Fruit fly (Drosophila melanogaster) whole organism, adult: ENCODE measurements around the gene CG14834.
A peak's percentile ranks its signal among the peaks of the same experiment; 100 is the strongest.

Source experiments
- CG11617 ChIP-seq: fragments of 200-800 bp; sonication (Bioruptor generic); optimal IDR thresholded peaks from 2 replicates; lab custom pipeline; 2017; ENCODE audit warnings: mild to moderate bottlenecking, missing biosample characterization, missing genetic modification reagents, missing genetic modification characterization
- CG12768 ChIP-seq: fragments of 200-800 bp; sonication (Bioruptor generic); optimal IDR thresholded peaks from 2 replicates; lab custom pipeline; 2017; ENCODE audit warnings: missing biosample characterization, missing genetic modification characterization, mild to moderate bottlenecking, moderate library complexity, missing genetic modification reagents
- CG14711 ChIP-seq: fragments of 200-800 bp; sonication (Bioruptor generic); optimal IDR thresholded peaks from 2 replicates; lab custom pipeline; 2018; ENCODE audit warnings: missing biosample characterization, mild to moderate bottlenecking, missing genetic modification characterization, moderate library complexity
- CG1620 ChIP-seq: fragments of 200-800 bp; sonication (Bioruptor generic); optimal IDR thresholded peaks from 2 replicates; lab custom pipeline; 2016; ENCODE audit warnings: missing biosample characterization, missing genetic modification characterization
- CG33017 ChIP-seq: fragments of 200-800 bp; sonication (Bioruptor generic); optimal IDR thresholded peaks from 2 replicates; lab custom pipeline; 2018; ENCODE audit warnings: missing biosample characterization, mild to moderate bottlenecking, missing genetic modification characterization, moderate library complexity
- CG5204 ChIP-seq: fragments of 200-800 bp; sonication (Bioruptor generic); optimal IDR thresholded peaks from 2 replicates; lab custom pipeline; 2016; ENCODE audit warnings: missing biosample characterization, missing genetic modification characterization
- CG7045 ChIP-seq: fragments of 200-800 bp; sonication (Bioruptor generic); optimal IDR thresholded peaks from 2 replicates; lab custom pipeline; 2017; ENCODE audit warnings: missing biosample characterization, mild to moderate bottlenecking, missing genetic modification characterization
- CG7101 ChIP-seq: fragments of 200-800 bp; sonication (Bioruptor generic); optimal IDR thresholded peaks from 2 replicates; lab custom pipeline; 2018; ENCODE audit warnings: missing biosample characterization, mild to moderate bottlenecking, missing genetic modification characterization, moderate library complexity
- Clk ChIP-seq: fragments of 200-800 bp; sonication (Bioruptor generic); optimal IDR thresholded peaks from 2 replicates; lab custom pipeline; 2017; ENCODE audit warnings: missing biosample characterization, missing genetic modification characterization
- Crg-1 ChIP-seq: fragments of 200-800 bp; sonication (Bioruptor generic); optimal IDR thresholded peaks from 2 replicates; lab custom pipeline; 2016; ENCODE audit warnings: missing biosample characterization, missing genetic modification characterization
- Hr96 ChIP-seq: fragments of 200-800 bp; sonication (Bioruptor generic); optimal IDR thresholded peaks from 2 replicates; lab custom pipeline; 2016; ENCODE audit warnings: missing biosample characterization, missing genetic modification characterization
- Mnt ChIP-seq: fragments of 200-800 bp; sonication (Bioruptor generic); optimal IDR thresholded peaks from 2 replicates; lab custom pipeline; 2016; ENCODE audit warnings: missing biosample characterization, mild to moderate bottlenecking, missing genetic modification characterization
- bab1 ChIP-seq: fragments of 200-800 bp; sonication (Bioruptor generic); optimal IDR thresholded peaks from 3 replicates; lab custom pipeline; 2019; ENCODE audit warnings: missing biosample characterization, mild to moderate bottlenecking, missing genetic modification characterization, moderate library complexity
- cic ChIP-seq: fragments of 200-800 bp; sonication (Bioruptor generic); optimal IDR thresholded peaks from 2 replicates; lab custom pipeline; 2017; ENCODE audit warnings: missing biosample characterization, mild to moderate bottlenecking, missing genetic modification characterization, moderate library complexity
- cnc ChIP-seq, 2 experiments: fragments of >200 bp; optimal IDR thresholded peaks; 2 replicates each; lab custom pipeline; 2017
- kay ChIP-seq: fragments of 200-800 bp; sonication (Bioruptor generic); peaks from one replicate; lab custom pipeline; 2016; ENCODE audit warnings: missing biosample characterization, missing genetic modification characterization, borderline replicate concordance
- ovo ChIP-seq: fragments of 200-800 bp; sonication (Bioruptor generic); optimal IDR thresholded peaks from 2 replicates; lab custom pipeline; 2016; ENCODE audit warnings: missing biosample characterization, missing genetic modification characterization
- pad ChIP-seq: fragments of 200-800 bp; sonication (Bioruptor generic); optimal IDR thresholded peaks from 3 replicates; lab custom pipeline; 2017; ENCODE audit warnings: missing biosample characterization, missing genetic modification characterization, mild to moderate bottlenecking, moderate library complexity, missing genetic modification reagents
- tj ChIP-seq: fragments of 200-800 bp; sonication (Bioruptor generic); optimal IDR thresholded peaks from 3 replicates; lab custom pipeline; 2017; ENCODE audit warnings: missing biosample characterization, mild to moderate bottlenecking, missing genetic modification characterization, moderate library complexity
- toe ChIP-seq: fragments of 200-800 bp; sonication (Bioruptor generic); optimal IDR thresholded peaks from 2 replicates; lab custom pipeline; 2016; ENCODE audit warnings: missing biosample characterization, missing genetic modification characterization

The CG14834 gene

DNA sequence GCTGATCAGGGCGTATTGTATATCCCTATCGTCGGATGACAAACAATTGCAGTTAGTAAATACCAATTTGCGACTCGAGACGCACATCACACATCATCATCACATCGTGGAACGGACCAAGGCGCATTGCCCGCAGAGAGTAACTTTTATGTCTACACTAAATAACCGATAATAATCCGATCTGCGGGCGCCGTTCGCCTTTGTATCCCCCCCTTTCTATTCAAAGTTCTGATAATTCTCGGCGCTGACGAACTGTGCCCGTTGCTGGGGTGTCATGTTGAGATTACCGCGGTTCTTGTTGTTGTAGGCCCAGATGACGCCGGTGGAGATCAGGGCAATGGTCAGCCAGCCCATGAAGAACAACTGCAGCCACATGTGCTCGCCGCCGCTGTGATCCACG, 20.2 kb downstream of the CG14834 start:
- TF ChIP-seq tj (GFP tag; lab: Kevin White, UChicago) (no peak), CG14711 (tag; lab: Kevin White, UChicago) (no peak), Clk (GFP tag; lab: Kevin White, UChicago) (no peak), cic (GFP tag; lab: Kevin White, UChicago) (no peak), cnc (optimal IDR thresholded peaks at IDR 0.05; lab: Kevin White, UChicago) (no peak), CG33017 (tag; lab: Kevin White, UChicago) (no peak), ovo (GFP tag; lab: Kevin White, UChicago) (no peak), toe (GFP tag; lab: Kevin White, UChicago) (no peak), CG11617 (GFP tag; lab: Kevin White, UChicago) (no peak), CG1620 (GFP tag; lab: Kevin White, UChicago) (no peak), Mnt (no peak), CG12768 (GFP tag; lab: Kevin White, UChicago) (no peak), CG5204 (GFP tag; lab: Kevin White, UChicago) (no peak), pad (no peak), CG7101 (tag; lab: Kevin White, UChicago) (no peak), Crg-1 (GFP tag; lab: Kevin White, UChicago) (no peak), CG7045 (GFP tag; lab: Kevin White, UChicago) (no peak), kay (no peak), bab1 (GFP tag; lab: Kevin White, UChicago) (no peak)

DNA sequence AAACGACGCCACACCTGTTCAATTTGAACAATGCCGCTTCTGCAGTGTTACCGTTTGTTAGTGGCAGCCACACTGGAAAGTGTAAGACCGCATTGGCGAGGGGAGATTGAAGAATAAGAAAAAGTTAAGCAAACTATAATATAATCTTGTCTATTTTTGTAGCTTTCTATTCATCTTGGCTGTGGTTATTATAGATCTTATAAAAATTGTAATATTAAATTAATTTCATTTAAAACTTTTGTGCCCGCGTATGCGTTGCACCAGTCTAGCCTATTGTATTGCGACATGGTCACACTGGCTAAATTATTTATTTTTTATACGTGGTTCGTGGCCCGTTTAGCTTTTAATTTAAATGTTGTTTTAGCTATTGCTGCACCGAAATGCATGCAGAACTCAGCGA, 23.6 kb downstream of the CG14834 start, which contains the start of the genes RhoGEF4 and Rint1:
Gene RhoGEF4 (minus strand): TSS at position 64 of the 400 bp plus-strand sequence.
Gene Rint1 (plus strand): TSS at position 272 of the 400 bp plus-strand sequence.
- TF ChIP-seq tj (GFP tag; lab: Kevin White, UChicago) = peak; percentile 27
- peak; percentile 4 for TF ChIP-seq CG12768 (GFP tag; lab: Kevin White, UChicago)
- peak; percentile 38 for TF ChIP-seq Crg-1 (GFP tag; lab: Kevin White, UChicago)
- TF ChIP-seq pad = peak; percentile 14
- no peak for TF ChIP-seq CG5204 (GFP tag; lab: Kevin White, UChicago)
- peak; percentile 15 for TF ChIP-seq ovo (GFP tag; lab: Kevin White, UChicago)
- TF ChIP-seq kay = no peak
- TF ChIP-seq Mnt = peak; percentile 44
- peak; percentile 75 for TF ChIP-seq CG7101 (tag; lab: Kevin White, UChicago)
- TF ChIP-seq Clk (GFP tag; lab: Kevin White, UChicago) = no peak
- peak; percentile 36 for TF ChIP-seq CG11617 (GFP tag; lab: Kevin White, UChicago)
- no peak for TF ChIP-seq Hr96 (GFP tag; lab: Kevin White, UChicago)
- peak; percentile 13 for TF ChIP-seq cic (GFP tag; lab: Kevin White, UChicago)
- TF ChIP-seq CG1620 (GFP tag; lab: Kevin White, UChicago) = peak; percentile 44
- peak; percentile 13 for TF ChIP-seq toe (GFP tag; lab: Kevin White, UChicago)
- TF ChIP-seq CG14711 (tag; lab: Kevin White, UChicago) = peak; percentile 66
- TF ChIP-seq CG7045 (GFP tag; lab: Kevin White, UChicago) = no peak
- TF ChIP-seq CG33017 (tag; lab: Kevin White, UChicago) = no peak
- TF ChIP-seq bab1 (GFP tag; lab: Kevin White, UChicago) = peak; percentile 17
- TF ChIP-seq cnc (optimal IDR thresholded peaks at IDR 0.05; lab: Kevin White, UChicago) = no peak

DNA sequence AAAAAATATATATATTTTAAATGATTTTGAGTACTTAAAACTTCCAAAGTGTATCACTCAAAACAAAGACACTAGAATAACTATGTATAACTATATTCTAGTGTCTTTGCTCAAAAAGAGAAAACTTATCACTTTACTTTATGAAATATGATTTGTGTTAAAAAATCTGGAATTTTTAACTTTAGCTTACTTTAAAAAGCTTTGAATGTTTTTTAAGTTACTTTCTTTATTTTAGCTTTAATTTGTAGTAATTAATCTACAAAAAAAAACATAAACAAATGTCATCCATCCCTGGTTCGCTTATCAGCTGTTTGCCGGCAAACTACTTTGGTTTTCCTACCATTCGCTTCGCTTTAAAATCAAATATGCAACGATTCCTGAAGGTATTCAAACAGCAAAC, 27.2 kb downstream of the CG14834 start, which contains the start of gene CG8607:
Gene CG8607 (plus strand): TSS at position 301 of the 400 bp plus-strand sequence.
- TF ChIP-seq cic (GFP tag; lab: Kevin White, UChicago) (no peak), CG11617 (GFP tag; lab: Kevin White, UChicago) (no peak), toe (GFP tag; lab: Kevin White, UChicago) (no peak), CG7101 (tag; lab: Kevin White, UChicago) (no peak), CG14711 (tag; lab: Kevin White, UChicago) (no peak), CG12768 (GFP tag; lab: Kevin White, UChicago) (no peak), CG1620 (GFP tag; lab: Kevin White, UChicago) (no peak), tj (GFP tag; lab: Kevin White, UChicago) (no peak), kay (no peak), Mnt (no peak), Hr96 (GFP tag; lab: Kevin White, UChicago) (no peak), cnc (optimal IDR thresholded peaks at IDR 0.05; lab: Kevin White, UChicago) (no peak), bab1 (GFP tag; lab: Kevin White, UChicago) (no peak), CG33017 (tag; lab: Kevin White, UChicago) (no peak), CG7045 (GFP tag; lab: Kevin White, UChicago) (no peak), pad (no peak), ovo (GFP tag; lab: Kevin White, UChicago) (no peak), Crg-1 (GFP tag; lab: Kevin White, UChicago) (no peak)

DNA sequence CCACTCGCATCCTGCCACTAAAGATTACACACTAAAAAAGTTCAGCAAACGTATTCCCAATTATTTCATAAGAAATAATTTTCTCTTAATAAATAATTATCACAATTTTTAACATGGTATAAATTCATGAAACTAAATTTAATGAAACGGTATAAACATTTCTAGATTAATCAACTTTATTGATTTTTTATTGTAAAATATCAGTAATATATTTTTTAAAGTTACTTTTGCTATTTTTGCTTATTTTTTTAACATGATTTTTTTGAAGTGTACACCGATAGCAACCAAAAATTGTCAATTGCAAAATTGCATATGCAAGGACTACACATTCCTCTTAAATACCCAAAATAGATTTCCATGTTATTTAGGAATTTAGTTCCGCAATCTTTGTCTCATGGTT, 32.8 kb downstream of the CG14834 start:
- no peak for TF ChIP-seq CG5204 (GFP tag; lab: Kevin White, UChicago)

DNA sequence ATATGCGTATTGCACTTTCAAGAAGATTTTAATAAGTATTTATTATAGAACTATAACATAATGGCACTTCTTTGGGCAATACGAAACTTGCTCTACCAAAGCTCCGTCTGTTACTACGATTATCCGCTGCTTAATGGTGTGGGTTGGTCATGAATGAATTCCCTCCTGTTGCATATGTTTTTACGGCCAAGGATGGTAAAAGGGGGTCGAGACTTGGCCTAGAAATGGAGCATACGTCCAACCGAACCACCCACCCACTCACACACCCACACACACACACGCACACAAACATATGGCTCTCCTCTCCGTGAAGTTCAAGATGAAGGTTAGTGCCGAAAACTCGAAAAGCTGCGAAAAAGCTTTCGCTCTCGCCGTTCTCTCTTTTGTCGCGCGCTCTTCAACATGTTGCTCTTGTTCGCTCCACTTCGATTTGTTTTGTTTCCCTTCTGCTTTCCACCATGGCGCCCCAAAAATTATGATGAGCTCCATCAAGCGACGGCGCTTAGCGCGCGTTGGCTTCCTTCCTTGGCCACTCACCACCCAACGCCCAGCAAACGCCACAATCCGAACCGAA, 33.3 kb downstream of the CG14834 start:
- no peak for TF ChIP-seq Crg-1 (GFP tag; lab: Kevin White, UChicago)
- no peak for TF ChIP-seq CG7045 (GFP tag; lab: Kevin White, UChicago)
- TF ChIP-seq tj (GFP tag; lab: Kevin White, UChicago) = no peak
- no peak for TF ChIP-seq Clk (GFP tag; lab: Kevin White, UChicago)
- TF ChIP-seq CG1620 (GFP tag; lab: Kevin White, UChicago) = no peak
- TF ChIP-seq CG11617 (GFP tag; lab: Kevin White, UChicago) = no peak
- no peak for TF ChIP-seq Hr96 (GFP tag; lab: Kevin White, UChicago)
- TF ChIP-seq ovo (GFP tag; lab: Kevin White, UChicago) = no peak
- no peak for TF ChIP-seq pad
